Worm (Caenorhabditis elegans): ENCODE results near the gene fbxa-54.

fbxa-54 gene

DNA sequence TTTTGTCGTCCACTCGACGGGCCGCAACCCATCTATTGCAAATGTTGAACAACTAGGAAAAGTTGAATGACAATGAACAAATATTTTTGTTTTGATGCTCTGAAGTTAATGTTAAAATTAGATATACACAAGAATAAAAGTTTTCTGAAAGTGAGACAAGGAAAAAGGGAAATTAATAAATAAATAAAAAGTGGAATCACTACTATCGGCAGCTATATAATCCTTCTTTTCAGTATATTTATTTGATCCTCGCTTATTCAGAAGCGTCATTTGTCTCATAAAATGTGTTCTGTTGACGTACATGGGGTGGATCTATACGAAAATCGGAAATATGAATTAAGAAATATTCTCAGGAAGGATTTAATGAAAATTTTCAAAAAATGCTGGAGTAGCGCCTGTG is 29.9 kb upstream of the fbxa-54 start, which contains the start of gene pef-1:
Gene pef-1 (minus strand): TSS at position 101 of the 400 bp plus-strand sequence.
- no peak for TF ChIP-seq isw-1 (GFP tag; IDR thresholded peaks at IDR 0.05)
- TF ChIP-seq nhr-71 (tag; optimal IDR thresholded peaks at IDR 0.05): no peak
- TF ChIP-seq dsc-1 (tag; optimal IDR thresholded peaks at IDR 0.05): peak; percentile 49
- TF ChIP-seq grh-1 (GFP tag; IDR thresholded peaks at IDR 0.05): no peak

DNA sequence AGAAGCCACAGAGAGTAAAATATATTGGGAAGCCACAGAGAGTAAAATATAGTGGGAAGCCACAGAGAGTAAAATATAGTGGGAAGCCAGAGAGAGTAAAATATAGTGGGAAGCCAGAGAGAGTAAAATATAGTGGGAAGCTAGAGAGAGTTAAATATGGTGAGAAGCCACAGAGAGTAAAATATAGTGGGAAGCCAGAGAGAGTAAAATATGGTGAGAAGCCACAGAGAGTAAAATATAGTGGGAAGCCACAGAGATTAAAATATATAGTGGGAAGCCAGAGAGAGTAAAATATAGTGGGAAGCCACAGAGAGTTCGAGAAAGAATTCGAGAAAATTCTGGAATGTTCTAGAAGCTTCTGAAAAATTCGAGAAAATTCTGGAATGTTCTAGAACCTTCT is 24.7 kb upstream of the fbxa-54 start:
- TF ChIP-seq ztf-11 (tag; optimal IDR thresholded peaks at IDR 0.05): peak in 1 of 2 experiments; percentile 34
- TF ChIP-seq lir-3 (tag; optimal IDR thresholded peaks at IDR 0.05; ENCODE audit: poor library complexity): peak; percentile 45
- TF ChIP-seq sox-4 (tag; optimal IDR thresholded peaks at IDR 0.05): peak; percentile 71
- peak; percentile 3 for TF ChIP-seq rnt-1 (tag; optimal IDR thresholded peaks at IDR 0.05)
- peak; percentile 83 for TF ChIP-seq ceh-8 (GFP tag; optimal IDR thresholded peaks at IDR 0.05)
- peak; percentile 40 for TF ChIP-seq Y116A8C.19 (tag; optimal IDR thresholded peaks at IDR 0.05; ENCODE audit: borderline replicate concordance)
- peak; percentile 14 for TF ChIP-seq irx-1 (tag; optimal IDR thresholded peaks at IDR 0.05)
- peak; percentile 14 for TF ChIP-seq nhr-90 (tag; optimal IDR thresholded peaks at IDR 0.05; ENCODE audit: poor library complexity)
- peak; percentile 10 for TF ChIP-seq C04F5.9 (tag; optimal IDR thresholded peaks at IDR 0.05)

- TF ChIP-seq ama-1 (optimal IDR thresholded peaks at IDR 0.05) (no peak), elt-2 (tag; optimal IDR thresholded peaks at IDR 0.05) (peak; percentile 55)
Measured at ce11 chrIII:936037-936507, 20.1 kb upstream of the fbxa-54 start, which contains the start of gene fbxa-55. Gene fbxa-55 (minus strand): TSS chrIII:936087.

DNA sequence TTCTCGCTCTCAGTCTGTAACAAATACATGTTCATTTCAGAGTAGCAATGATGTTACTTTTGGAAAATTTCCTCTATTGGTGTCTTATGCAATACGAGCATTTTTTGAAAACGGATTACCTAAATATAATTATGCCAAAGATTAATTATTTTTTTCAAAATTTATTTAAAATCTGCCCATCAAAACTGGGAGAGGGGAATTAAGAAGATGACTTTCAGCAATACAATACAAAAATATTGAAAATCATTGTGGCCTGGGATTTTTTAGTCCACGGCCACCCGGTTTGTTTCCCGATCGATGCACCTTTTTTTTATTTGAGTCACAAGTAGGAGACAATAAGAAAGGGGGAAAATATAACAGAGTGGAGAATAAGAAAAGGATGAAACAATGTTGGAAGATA is 18.2 kb upstream of the fbxa-54 start, which contains the start of gene fbxa-56:
Gene fbxa-56 (minus strand): TSS at position 101 of the 400 bp plus-strand sequence.
- TF ChIP-seq fkh-10 (GFP tag; optimal IDR thresholded peaks at IDR 0.05) (no peak), efl-1 (optimal IDR thresholded peaks at IDR 0.05) (no peak), efl-1 (GFP tag; optimal IDR thresholded peaks at IDR 0.05 in 1 of 2) (peak in 1 of 2 experiments; percentile 32), nhr-85 (tag) (no peak)

ce11 chrIII:938569-938968 is 17.6 kb upstream of the fbxa-54 start, which contains the start of gene fbxa-22:
Gene fbxa-22 (plus strand): TSS chrIII:938869.
- TF ChIP-seq egl-13 (tag; optimal IDR thresholded peaks at IDR 0.05) (no peak), lin-13 (GFP tag; optimal IDR thresholded peaks at IDR 0.05) (no peak), fkh-10 (GFP tag; optimal IDR thresholded peaks at IDR 0.05) (no peak), ceh-8 (GFP tag; optimal IDR thresholded peaks at IDR 0.05) (no peak), C34B4.2 (tag; optimal IDR thresholded peaks at IDR 0.05) (no peak), skn-1 (tag; optimal IDR thresholded peaks at IDR 0.05) (no peak), lin-15B (tag; optimal IDR thresholded peaks at IDR 0.05) (no peak), ama-1 (optimal IDR thresholded peaks at IDR 0.05) (no peak), nhr-85 (tag) (no peak)

DNA sequence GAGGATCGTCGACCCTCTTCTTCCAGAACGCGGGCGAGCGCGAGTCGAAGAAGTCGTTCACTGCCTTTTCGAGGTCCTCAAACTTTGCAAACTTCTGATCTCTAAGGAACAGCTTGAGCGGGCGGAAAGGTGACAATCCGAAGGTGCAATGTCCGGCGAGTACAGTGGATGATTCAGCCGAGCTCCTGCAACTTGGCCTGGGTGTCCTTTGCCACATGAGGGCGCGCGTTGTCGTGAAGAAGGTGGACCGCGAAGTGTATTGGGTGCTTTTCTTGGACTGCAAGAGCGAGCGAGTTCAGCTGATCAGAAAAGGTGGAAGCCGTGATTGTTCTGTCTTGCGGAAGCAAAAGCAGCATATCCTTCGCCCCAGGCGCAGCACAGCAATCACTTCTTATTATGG is 14.2 kb upstream of the fbxa-54 start:
- TF ChIP-seq nhr-76 (tag; optimal IDR thresholded peaks at IDR 0.05): no peak
- TF ChIP-seq lin-39 (tag; optimal IDR thresholded peaks at IDR 0.05): no peak
- no peak for TF ChIP-seq ets-5 (GFP tag; IDR thresholded peaks at IDR 0.05)
- no peak for TF ChIP-seq nhr-28 (tag; optimal IDR thresholded peaks at IDR 0.05)
- no peak for TF ChIP-seq ceh-8 (GFP tag; optimal IDR thresholded peaks at IDR 0.05)
- no peak for TF ChIP-seq snu-23 (GFP tag; optimal IDR thresholded peaks at IDR 0.05)
- TF ChIP-seq unc-98 (GFP tag; IDR thresholded peaks at IDR 0.05): no peak
- no peak for TF ChIP-seq elt-2 (tag; optimal IDR thresholded peaks at IDR 0.05)
- no peak for TF ChIP-seq nhr-84 (tag; optimal IDR thresholded peaks at IDR 0.05)
- no peak for TF ChIP-seq ceh-63 (GFP tag; optimal IDR thresholded peaks at IDR 0.05)
- no peak for TF ChIP-seq rnt-1 (tag; optimal IDR thresholded peaks at IDR 0.05)
- no peak for TF ChIP-seq elt-3 (tag; optimal IDR thresholded peaks at IDR 0.05)
- no peak for TF ChIP-seq mdl-1 (tag; optimal IDR thresholded peaks at IDR 0.05)
- no peak for TF ChIP-seq unc-130 (tag; optimal IDR thresholded peaks at IDR 0.05)
- TF ChIP-seq snpc-4 (tag; optimal IDR thresholded peaks at IDR 0.05): no peak
- TF ChIP-seq swsn-7 (tag; optimal IDR thresholded peaks at IDR 0.05): no peak
- no peak for TF ChIP-seq sup-37 (GFP tag; optimal IDR thresholded peaks at IDR 0.05)
- no peak for TF ChIP-seq irx-1 (tag; optimal IDR thresholded peaks at IDR 0.05)
- TF ChIP-seq vab-15 (tag; optimal IDR thresholded peaks at IDR 0.05): no peak
- TF ChIP-seq nhr-19 (GFP tag; conservative IDR thresholded peaks at IDR 0.05): no peak

Measured in whole organism, L1 larva.